Fruit fly (Drosophila melanogaster) whole organism, prepupa: ENCODE results near the gene ND-51.
A peak's percentile ranks its signal among the peaks of the same experiment; 100 is the strongest.

Experiments used
- CG11762 ChIP-seq: fragments of 200-800 bp; sonication (Bioruptor generic); optimal IDR thresholded peaks from 3 replicates; lab custom pipeline; 2016; ENCODE audit warnings: missing biosample characterization, missing genetic modification characterization; ENCODE audit not compliant: insufficient read depth
- CG1621 ChIP-seq: fragments of 200-800 bp; sonication (Bioruptor generic); optimal IDR thresholded peaks from 3 replicates; lab custom pipeline; 2018; ENCODE audit warnings: missing biosample characterization, mild to moderate bottlenecking, missing genetic modification characterization
- CG3032 ChIP-seq: fragments of 200-800 bp; optimal IDR thresholded peaks from 2 replicates; lab custom pipeline; 2019; ENCODE audit warnings: missing biosample characterization, mild to moderate bottlenecking, missing genetic modification characterization, moderate library complexity
- CG32006 ChIP-seq: fragments of 200-800 bp; sonication (Bioruptor generic); optimal IDR thresholded peaks from 3 replicates; lab custom pipeline; 2017; ENCODE audit warnings: missing biosample characterization, mild to moderate bottlenecking, missing genetic modification characterization
- CG6854 ChIP-seq: fragments of 200-800 bp; sonication (Bioruptor generic); optimal IDR thresholded peaks from 2 replicates; lab custom pipeline; 2017; ENCODE audit warnings: missing biosample characterization, mild to moderate bottlenecking, missing genetic modification characterization
- Hr39 ChIP-seq: fragments of 200-800 bp; sonication (Bioruptor generic); optimal IDR thresholded peaks from 2 replicates; lab custom pipeline; 2016; ENCODE audit warnings: missing biosample characterization, missing genetic modification characterization
- Lpt ChIP-seq: fragments of 200-800 bp; sonication (Bioruptor generic); optimal IDR thresholded peaks from 3 replicates; lab custom pipeline; 2016; ENCODE audit warnings: missing biosample characterization, missing genetic modification characterization
- Met ChIP-seq: fragments of 200-800 bp; sonication (Bioruptor generic); optimal IDR thresholded peaks from 3 replicates; lab custom pipeline; 2016; ENCODE audit warnings: missing biosample characterization, missing genetic modification characterization
- fd85E ChIP-seq: fragments of 200-800 bp; sonication (Bioruptor generic); optimal IDR thresholded peaks from 3 replicates; lab custom pipeline; 2016; ENCODE audit warnings: missing biosample characterization, missing genetic modification characterization

dm6 chr2L:6037830-6038229 is 24.7 kb downstream of the ND-51 start, which contains the start of the genes CG9117 and CG31643:
- peak; percentile 75 for TF ChIP-seq CG1621
- TF ChIP-seq Met = no peak
- peak; percentile 73 for TF ChIP-seq Hr39 (GFP tag; lab: Kevin White, UChicago)
- no peak for TF ChIP-seq Lpt
- no peak for TF ChIP-seq fd85E (GFP tag; lab: Kevin White, UChicago)
- peak; percentile 46 for TF ChIP-seq CG3032 (tag; lab: Kevin White, UChicago)
- peak; percentile 18 for TF ChIP-seq CG11762 (GFP tag; lab: Kevin White, UChicago)
- no peak for TF ChIP-seq CG32006 (GFP tag; lab: Kevin White, UChicago)
- TF ChIP-seq CG6854 (GFP tag; lab: Kevin White, UChicago) = no peak
